Fruit fly (Drosophila melanogaster) whole organism, embryonic: Measurements from ENCODE around the gene CAHbeta.
A peak's percentile ranks its signal among the peaks of the same experiment; 100 is the strongest.

Experiments used
- Bgb ChIP-seq: fragments of 200-800 bp; sonication (Bioruptor generic); IDR thresholded peaks from 2 replicates; pipeline ENCODE4 v1.3.6; 2022; ENCODE audit warnings: missing biosample characterization, missing genetic modification characterization; ENCODE audit not compliant: partially characterized antibody
- CG11085 ChIP-seq: fragments of 200-800 bp; sonication (Bioruptor generic); IDR thresholded peaks from 2 replicates; pipeline ENCODE4 v1.3.6; 2022; ENCODE audit warnings: missing biosample characterization, missing genetic modification characterization
- CG11247 ChIP-seq: fragments of 200-800 bp; sonication (Bioruptor generic); IDR thresholded peaks from 2 replicates; pipeline ENCODE4 v1.3.6; 2022; ENCODE audit warnings: missing biosample characterization, missing genetic modification characterization
- CG12942 ChIP-seq: fragments of 200-800 bp; sonication (Bioruptor generic); optimal IDR thresholded peaks from 3 replicates; lab custom pipeline; 2016; ENCODE audit warnings: missing biosample characterization, missing genetic modification characterization
- CG13123 ChIP-seq: fragments of 200-800 bp; sonication (Bioruptor generic); optimal IDR thresholded peaks from 2 replicates; lab custom pipeline; 2016; ENCODE audit warnings: missing biosample characterization, missing genetic modification characterization
- CG15073 ChIP-seq: fragments of 200-800 bp; sonication (Bioruptor generic); optimal IDR thresholded peaks from 2 replicates; lab custom pipeline; 2016; ENCODE audit warnings: missing biosample characterization, missing genetic modification characterization
- CG15269 ChIP-seq: fragments of 200-800 bp; sonication (Bioruptor generic); optimal IDR thresholded peaks from 2 replicates; lab custom pipeline; 2018; ENCODE audit warnings: missing biosample characterization, mild to moderate bottlenecking, missing genetic modification characterization, moderate library complexity
- CG1602 ChIP-seq: fragments of 200-800 bp; sonication (Bioruptor generic); optimal IDR thresholded peaks from 3 replicates; lab custom pipeline; 2016; ENCODE audit warnings: missing biosample characterization, missing genetic modification characterization
- CG17359 ChIP-seq: fragments of 200-800 bp; sonication (Bioruptor generic); optimal IDR thresholded peaks from 3 replicates; lab custom pipeline; 2018; ENCODE audit warnings: missing biosample characterization, mild to moderate bottlenecking, missing genetic modification characterization, moderate library complexity
- CG17912 ChIP-seq: fragments of 200-800 bp; sonication (Bioruptor generic); optimal IDR thresholded peaks from 2 replicates; lab custom pipeline; 2018; ENCODE audit warnings: missing biosample characterization, mild to moderate bottlenecking, missing genetic modification characterization
- CG18262 ChIP-seq: fragments of 200-800 bp; optimal IDR thresholded peaks from 3 replicates; lab custom pipeline; 2019; ENCODE audit warnings: missing biosample characterization, mild to moderate bottlenecking, missing genetic modification characterization, moderate library complexity
- CG2678 ChIP-seq: fragments of 200-800 bp; sonication (Bioruptor generic); optimal IDR thresholded peaks from 3 replicates; lab custom pipeline; 2019; ENCODE audit warnings: missing biosample characterization, mild to moderate bottlenecking, missing genetic modification characterization, moderate library complexity
- CG31441 ChIP-seq: fragments of 200-800 bp; sonication (Bioruptor generic); IDR thresholded peaks from 2 replicates; pipeline ENCODE4 v1.3.6; 2022; ENCODE audit warnings: missing biosample characterization, missing genetic modification characterization
- CG32767 ChIP-seq: fragments of 200-800 bp; sonication (Bioruptor generic); IDR thresholded peaks from 2 replicates; pipeline ENCODE4 v1.3.6; 2022; ENCODE audit warnings: missing biosample characterization, missing genetic modification characterization
- CG4282 ChIP-seq: fragments of 200-800 bp; sonication (Bioruptor generic); optimal IDR thresholded peaks from 2 replicates; lab custom pipeline; 2016; ENCODE audit warnings: missing biosample characterization, missing genetic modification characterization
- CG4617 ChIP-seq: fragments of 200-800 bp; sonication (Bioruptor generic); optimal IDR thresholded peaks from 3 replicates; lab custom pipeline; 2016; ENCODE audit warnings: missing biosample characterization, missing genetic modification characterization, borderline replicate concordance
- CG4730 ChIP-seq: fragments of 200-800 bp; sonication (Bioruptor generic); IDR thresholded peaks from 2 replicates; pipeline ENCODE4 v1.3.6; 2022; ENCODE audit warnings: missing biosample characterization, missing genetic modification characterization
- CG4854 ChIP-seq: fragments of 200-800 bp; sonication (Bioruptor generic); optimal IDR thresholded peaks from 2 replicates; lab custom pipeline; 2016; ENCODE audit warnings: missing biosample characterization, missing genetic modification characterization, inconsistent platforms
- CG7786 ChIP-seq: fragments of 200-800 bp; sonication (Bioruptor generic); optimal IDR thresholded peaks from 2 replicates; lab custom pipeline; 2016; ENCODE audit warnings: missing biosample characterization, missing genetic modification characterization
- CG8281 ChIP-seq: fragments of 200-800 bp; sonication (Bioruptor generic); optimal IDR thresholded peaks from 2 replicates; lab custom pipeline; 2018; ENCODE audit warnings: missing biosample characterization, mild to moderate bottlenecking, missing genetic modification characterization, moderate library complexity
- CG9215 ChIP-seq: fragments of 200-800 bp; sonication (Bioruptor generic); IDR thresholded peaks from 2 replicates; pipeline ENCODE4 v1.3.6; 2022; ENCODE audit warnings: missing biosample characterization, missing genetic modification characterization
- CkIIα-i1 ChIP-seq: fragments of 200-800 bp; sonication (Bioruptor generic); IDR thresholded peaks from 2 replicates; pipeline ENCODE4 v1.3.6; 2022; ENCODE audit warnings: missing biosample characterization, missing genetic modification characterization
- Drgx ChIP-seq: fragments of 200-800 bp; sonication (Bioruptor generic); IDR thresholded peaks from 2 replicates; pipeline ENCODE4 v1.3.6; 2022; ENCODE audit warnings: missing biosample characterization, missing genetic modification characterization
- HmgZ ChIP-seq: fragments of 200-800 bp; sonication (Bioruptor generic); optimal IDR thresholded peaks from 2 replicates; lab custom pipeline; 2018; ENCODE audit warnings: missing biosample characterization, mild to moderate bottlenecking, missing genetic modification characterization
- Hmr ChIP-seq: fragments of 200-800 bp; sonication (Bioruptor generic); optimal IDR thresholded peaks from 3 replicates; lab custom pipeline; 2017; ENCODE audit warnings: mild to moderate bottlenecking, missing biosample characterization, missing genetic modification reagents, missing genetic modification characterization
- Nf-YA ChIP-seq: fragments of 200-800 bp; sonication (Bioruptor generic); IDR thresholded peaks from 2 replicates; pipeline ENCODE4 v1.3.6; 2022; ENCODE audit warnings: missing biosample characterization, missing genetic modification characterization
- Scr ChIP-seq: fragments of 200-800 bp; sonication (Bioruptor generic); IDR thresholded peaks from 2 replicates; pipeline ENCODE4 v1.3.6; 2022; ENCODE audit warnings: missing biosample characterization, missing genetic modification characterization; ENCODE audit not compliant: partially characterized antibody
- Ssrp ChIP-seq: fragments of 200-800 bp; sonication (Bioruptor generic); optimal IDR thresholded peaks from 2 replicates; lab custom pipeline; 2018; ENCODE audit warnings: missing biosample characterization, mild to moderate bottlenecking, missing genetic modification characterization, moderate library complexity
- ab ChIP-seq: fragments of 200-800 bp; sonication (Bioruptor generic); optimal IDR thresholded peaks from 2 replicates; lab custom pipeline; 2016; ENCODE audit warnings: missing biosample characterization, missing genetic modification characterization
- bcd ChIP-seq: fragments of 200-800 bp; sonication (Bioruptor generic); optimal IDR thresholded peaks from 2 replicates; lab custom pipeline; 2017; ENCODE audit warnings: missing biosample characterization, mild to moderate bottlenecking, missing genetic modification characterization
- cad ChIP-seq: fragments of >200 bp; optimal IDR thresholded peaks from 2 replicates; lab custom pipeline; 2017; ENCODE audit warnings: missing biosample characterization, missing genetic modification characterization
- chinmo ChIP-seq: fragments of 200-800 bp; sonication (Bioruptor generic); IDR thresholded peaks from 4 replicates; pipeline ENCODE4 v1.3.6; 2022; ENCODE audit warnings: missing biosample characterization, missing genetic modification characterization; ENCODE audit not compliant: partially characterized antibody
- ci ChIP-seq: fragments of 200-800 bp; sonication (Bioruptor generic); IDR thresholded peaks from 3 replicates; pipeline ENCODE4 v1.3.6; 2022; ENCODE audit warnings: missing biosample characterization, missing genetic modification characterization
- croc ChIP-seq: fragments of 200-800 bp; sonication (Bioruptor generic); conservative IDR thresholded peaks from 3 replicates; pipeline ENCODE4 v1.3.6; 2022; ENCODE audit warnings: missing biosample characterization, missing genetic modification characterization
- da ChIP-seq: fragments of 200-800 bp; sonication (Bioruptor generic); optimal IDR thresholded peaks from 2 replicates; lab custom pipeline; 2016; ENCODE audit warnings: missing biosample characterization, missing genetic modification characterization
- danr ChIP-seq: fragments of 200-800 bp; sonication (Bioruptor generic); IDR thresholded peaks from 2 replicates; pipeline ENCODE4 v1.3.6; 2022; ENCODE audit warnings: missing biosample characterization, missing genetic modification characterization
- dmrt99B ChIP-seq: fragments of 200-800 bp; sonication (Bioruptor generic); optimal IDR thresholded peaks from 2 replicates; lab custom pipeline; 2018; ENCODE audit warnings: missing biosample characterization, mild to moderate bottlenecking, missing genetic modification characterization, moderate library complexity
- ems ChIP-seq: fragments of 200-800 bp; sonication (Bioruptor generic); optimal IDR thresholded peaks from 3 replicates; lab custom pipeline; 2016; ENCODE audit warnings: missing biosample characterization, missing genetic modification characterization
- ewg ChIP-seq: fragments of 200-800 bp; sonication (Bioruptor generic); optimal IDR thresholded peaks from 3 replicates; lab custom pipeline; 2017; ENCODE audit warnings: mild to moderate bottlenecking, missing biosample characterization, missing genetic modification reagents, missing genetic modification characterization
- eyg ChIP-seq: fragments of 200-800 bp; sonication (Bioruptor generic); optimal IDR thresholded peaks from 3 replicates; lab custom pipeline; 2016; ENCODE audit warnings: missing biosample characterization, missing genetic modification characterization
- grau ChIP-seq: fragments of 200-800 bp; optimal IDR thresholded peaks from 3 replicates; lab custom pipeline; 2019; ENCODE audit warnings: missing biosample characterization, mild to moderate bottlenecking, missing genetic modification characterization, moderate library complexity
- nom ChIP-seq: fragments of 200-800 bp; sonication (Bioruptor generic); optimal IDR thresholded peaks from 2 replicates; lab custom pipeline; 2017; ENCODE audit warnings: missing biosample characterization, missing genetic modification characterization, mild to moderate bottlenecking, moderate library complexity, missing genetic modification reagents
- otp ChIP-seq: fragments of 200-800 bp; sonication (Bioruptor generic); IDR thresholded peaks from 3 replicates; pipeline ENCODE4, ENCODE4 v1.3.6; 2022; ENCODE audit warnings: missing biosample characterization, missing genetic modification characterization
- pb ChIP-seq: fragments of 200-800 bp; sonication (Bioruptor generic); optimal IDR thresholded peaks from 3 replicates; lab custom pipeline; 2016; ENCODE audit warnings: missing biosample characterization, missing genetic modification characterization
- peb ChIP-seq: fragments of 200-800 bp; sonication (Bioruptor generic); IDR thresholded peaks from 2 replicates; pipeline ENCODE4 v1.3.6; 2022; ENCODE audit warnings: missing biosample characterization, missing genetic modification characterization
- pros ChIP-seq: fragments of 200-800 bp; sonication (Bioruptor generic); optimal IDR thresholded peaks from 3 replicates; lab custom pipeline; 2019; ENCODE audit warnings: missing biosample characterization, mild to moderate bottlenecking, missing genetic modification characterization, moderate library complexity
- schlank ChIP-seq: fragments of 200-800 bp; sonication (Bioruptor generic); optimal IDR thresholded peaks from 2 replicates; lab custom pipeline; 2018; ENCODE audit warnings: missing biosample characterization, mild to moderate bottlenecking, missing genetic modification characterization
- slp2 ChIP-seq: fragments of 200-800 bp; sonication (Bioruptor generic); optimal IDR thresholded peaks from 2 replicates; lab custom pipeline; 2016; ENCODE audit warnings: missing biosample characterization, missing genetic modification characterization
- tll ChIP-seq, 2 experiments: fragments of 200-800 bp in 1 of 2; fragments of >200 bp in 1 of 2; sonication (Bioruptor generic) in 1 of 2; optimal IDR thresholded peaks; 2 replicates each; lab custom pipeline; 2017 to 2019; ENCODE audit warnings: missing biosample characterization in 2 of 2, missing genetic modification characterization in 2 of 2, mild to moderate bottlenecking in 1 of 2, moderate library complexity in 1 of 2
- wdn ChIP-seq: fragments of 200-800 bp; sonication (Bioruptor generic); IDR thresholded peaks from 2 replicates; pipeline ENCODE4 v1.3.6; 2022; ENCODE audit warnings: missing biosample characterization, missing genetic modification characterization

Gene CAHbeta

dm6 chr3R:9031797-9032418 is 51.2 kb downstream of the CAHbeta start (continued):
- TF ChIP-seq danr (GFP tag; lab: Robert Waterston, UW) (peak; percentile 80), pb (GFP tag; lab: Kevin White, UChicago) (peak; percentile 76), cad (GFP tag; lab: Kevin White, UChicago) (no peak), Ssrp (tag; lab: Kevin White, UChicago) (peak; percentile 82), Hmr (peak; percentile 87), CG8281 (tag; lab: Kevin White, UChicago) (peak; percentile 70), wdn (GFP tag; lab: Robert Waterston, UW) (peak; percentile 84; the same call in 1 of the 2 replicates), CG4730 (GFP tag; lab: Robert Waterston, UW) (peak; percentile 91), CG9215 (peak; percentile 79), CG17359 (tag; lab: Kevin White, UChicago) (peak; percentile 95), CG12942 (GFP tag; lab: Kevin White, UChicago) (peak; percentile 80), croc (GFP tag; lab: Robert Waterston, UW) (peak; percentile 78), CG13123 (GFP tag; lab: Kevin White, UChicago) (peak; percentile 68), CG7786 (GFP tag; lab: Kevin White, UChicago) (peak; percentile 73), grau (tag; lab: Kevin White, UChicago) (peak; percentile 84), CG11085 (peak; percentile 74), CG1602 (GFP tag; lab: Kevin White, UChicago) (peak; percentile 82), nom (GFP tag; lab: Kevin White, UChicago) (peak; percentile 97), CG32767 (GFP tag; lab: Robert Waterston, UW) (peak; percentile 90), ems (peak; percentile 85), CG2678 (tag; lab: Kevin White, UChicago) (peak; percentile 87), Bgb (GFP tag; lab: Robert Waterston, UW) (no peak), Nf-YA (GFP tag; lab: Robert Waterston, UW) (peak; percentile 84), bcd (peak; percentile 87), da (GFP tag; lab: Kevin White, UChicago) (no peak), CG15269 (tag; lab: Kevin White, UChicago) (peak; percentile 91), Scr (no peak), HmgZ (tag; lab: Kevin White, UChicago) (peak; percentile 85), CkIIα-i1 (GFP tag; lab: Robert Waterston, UW) (peak; percentile 79), CG4854 (GFP tag; lab: Kevin White, UChicago) (peak; percentile 80), peb (GFP tag; lab: Robert Waterston, UW) (peak; percentile 84), CG4617 (GFP tag; lab: Kevin White, UChicago) (peak; percentile 62), slp2 (GFP tag; lab: Kevin White, UChicago) (peak; percentile 58), dmrt99B (tag; lab: Kevin White, UChicago) (peak; percentile 93), CG4282 (peak; percentile 52), CG18262 (tag; lab: Kevin White, UChicago) (peak; percentile 84), CG17912 (GFP tag; lab: Kevin White, UChicago) (no peak), Drgx (peak; percentile 99), otp (GFP tag; lab: Robert Waterston, UW) (peak; percentile 88), tll (GFP tag; optimal IDR thresholded peaks at IDR 0.05; lab: Kevin White, UChicago) (no peak), eyg (GFP tag; lab: Kevin White, UChicago) (peak; percentile 74), pros (GFP tag; lab: Kevin White, UChicago) (peak; percentile 46), ci (peak; percentile 97), CG11247 (peak; percentile 78), chinmo (GFP tag; lab: Robert Waterston, UW) (no peak), ewg (GFP tag; lab: Kevin White, UChicago) (peak; percentile 86), CG31441 (peak; percentile 81), ab (GFP tag; lab: Kevin White, UChicago) (no peak), schlank (tag; lab: Kevin White, UChicago) (peak; percentile 61), CG15073 (GFP tag; lab: Kevin White, UChicago) (peak; percentile 62)
